Fruit fly (Drosophila melanogaster): ENCODE results near the gene CG14957.

Gene CG14957

dm6 chr3L:3198447-3199402 lies 11.4 kb downstream of the CG14957 start, which contains the start of the genes CG32276 and gry (continued):
- TF ChIP-seq CG5245 (GFP tag; optimal IDR thresholded peaks at IDR 0.05) (peak; percentile 70), br (optimal IDR thresholded peaks at IDR 0.05) (no peak), Eip74EF (GFP tag; optimal IDR thresholded peaks at IDR 0.05) (no peak), twi (tag; optimal IDR thresholded peaks at IDR 0.05) (peak; percentile 61), CG13296 (GFP tag; optimal IDR thresholded peaks at IDR 0.05) (peak; percentile 65), Dip2 (GFP tag; IDR thresholded peaks at IDR 0.05) (no peak), Ets97D (GFP tag; optimal IDR thresholded peaks at IDR 0.05) (peak; percentile 90), CG5180 (GFP tag; optimal IDR thresholded peaks at IDR 0.05) (no peak), CG8359 (GFP tag; optimal IDR thresholded peaks at IDR 0.05; ENCODE audit: borderline replicate concordance) (no peak), ind (GFP tag; optimal IDR thresholded peaks at IDR 0.05) (peak; percentile 81), cas (GFP tag; IDR thresholded peaks at IDR 0.05) (peak; percentile 54; the same call in 1 of the 2 replicates), CG18619 (GFP tag; optimal IDR thresholded peaks at IDR 0.05) (peak; percentile 60), Camta (GFP tag; optimal IDR thresholded peaks at IDR 0.05) (peak; percentile 42), lbe (GFP tag; optimal IDR thresholded peaks at IDR 0.05) (peak; percentile 73), ara (GFP tag; IDR thresholded peaks at IDR 0.05) (peak; percentile 46; the same call in 1 of the 2 replicates), trem (tag; optimal IDR thresholded peaks at IDR 0.05) (peak; percentile 91), gcm2 (GFP tag; optimal IDR thresholded peaks at IDR 0.05) (peak; percentile 39), mld (GFP tag; IDR thresholded peaks at IDR 0.05; ENCODE audit: partially characterized antibody) (no peak), Taf1 (GFP tag; IDR thresholded peaks at IDR 0.05) (peak; percentile 49; the same call in 1 of the 2 replicates), CG17186 (GFP tag; optimal IDR thresholded peaks at IDR 0.05) (peak; percentile 81), CG14667 (GFP tag; IDR thresholded peaks at IDR 0.05) (peak; percentile 51; the same call in 1 of the 2 replicates), Asciz (GFP tag; optimal IDR thresholded peaks at IDR 0.05) (no peak), fu2 (GFP tag; optimal IDR thresholded peaks at IDR 0.05) (peak; percentile 76), CG13287 (GFP tag; IDR thresholded peaks at IDR 0.05; ENCODE audit: partially characterized antibody) (peak; percentile 63; the same call in 1 of the 2 replicates), Vsx1 (GFP tag; optimal IDR thresholded peaks at IDR 0.05) (no peak), CG14710 (tag; optimal IDR thresholded peaks at IDR 0.05) (peak; percentile 91), sug (tag; optimal IDR thresholded peaks at IDR 0.05) (no peak), Trl (optimal IDR thresholded peaks at IDR 0.05) (peak in 1 of 2 experiments; percentile 14), Trl (GFP tag; optimal IDR thresholded peaks at IDR 0.05) (peak; percentile 85), prd (optimal IDR thresholded peaks at IDR 0.05) (no peak), prd (GFP tag; IDR thresholded peaks at IDR 0.05) (peak; percentile 82), Bteb2 (GFP tag; optimal IDR thresholded peaks at IDR 0.05) (peak; percentile 79), Hmr (GFP tag; optimal IDR thresholded peaks at IDR 0.05) (peak; percentile 76), ac (GFP tag; optimal IDR thresholded peaks at IDR 0.05) (no peak), CG8089 (GFP tag; optimal IDR thresholded peaks at IDR 0.05) (peak; percentile 58), CG16813 (GFP tag; IDR thresholded peaks at IDR 0.05; ENCODE audit: partially characterized antibody) (peak; percentile 50; the same call in 2 of the 3 replicates), ranshi (GFP tag; IDR thresholded peaks at IDR 0.05) (peak; percentile 44), CG14050 (GFP tag; IDR thresholded peaks at IDR 0.05) (peak; percentile 23; the same call in 1 of the 3 replicates), Chrac-16 (GFP tag; optimal IDR thresholded peaks at IDR 0.05) (peak; percentile 79), HLH54F (GFP tag; optimal IDR thresholded peaks at IDR 0.05) (peak; percentile 85), bsh (GFP tag; optimal IDR thresholded peaks at IDR 0.05) (peak in 1 of 2 experiments; percentile 66), CG18011 (GFP tag; optimal IDR thresholded peaks at IDR 0.05) (peak; percentile 49), B-H1 (GFP tag; IDR thresholded peaks at IDR 0.05) (no peak; the same call in 2 of the 3 replicates), cad (GFP tag; optimal IDR thresholded peaks at IDR 0.05) (no peak), CG1024 (GFP tag; IDR thresholded peaks at IDR 0.05) (peak; percentile 46; the same call in 1 of the 2 replicates), CG3838 (GFP tag; optimal IDR thresholded peaks at IDR 0.05) (peak; percentile 53), nerfin-1 (tag; optimal IDR thresholded peaks at IDR 0.05) (peak; percentile 53), stc (GFP tag; IDR thresholded peaks at IDR 0.05) (peak; percentile 62)

Data from whole organism, embryonic.